Worm (Caenorhabditis elegans): ENCODE results near the gene Y55F3BR.10.

The Y55F3BR.10 gene

DNA sequence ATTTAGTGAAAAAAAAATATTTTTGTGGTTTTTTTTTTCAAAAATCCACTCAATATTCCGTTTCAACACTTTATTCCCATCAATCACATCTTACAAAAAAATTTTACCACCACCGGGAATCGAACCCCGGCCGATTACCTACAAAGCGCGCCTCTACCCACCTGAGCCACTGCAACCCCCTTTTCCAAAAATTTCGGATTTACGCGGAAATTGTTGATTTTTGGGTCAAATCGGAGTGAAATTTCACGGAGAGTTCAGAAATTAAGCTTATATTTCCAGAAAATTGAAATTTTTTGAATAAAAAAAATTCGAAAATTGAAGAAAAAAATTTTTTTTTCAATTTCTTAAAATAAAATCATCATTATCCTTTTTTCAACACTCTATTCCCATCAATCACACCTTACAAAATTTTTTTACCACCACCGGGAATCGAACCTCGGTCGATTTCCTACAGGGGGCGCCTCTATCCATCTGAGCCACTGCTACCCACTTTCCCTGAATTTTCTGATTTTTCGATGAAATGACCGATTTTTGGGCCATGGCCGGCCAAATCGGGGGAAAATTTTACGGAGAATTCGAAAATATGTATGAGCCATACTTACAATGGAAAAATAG, 41.0 kb downstream of the Y55F3BR.10 start:
- TF ChIP-seq pes-1 (GFP tag; IDR thresholded peaks at IDR 0.05) (no peak), scrt-1 (GFP tag; IDR thresholded peaks at IDR 0.05) (no peak), hnd-1 (tag; optimal IDR thresholded peaks at IDR 0.05) (no peak), tra-4 (tag; optimal IDR thresholded peaks at IDR 0.05) (no peak), aly-1 (tag; optimal IDR thresholded peaks at IDR 0.05) (no peak), F13C5.2 (tag; optimal IDR thresholded peaks at IDR 0.05) (no peak), tbx-11 (GFP tag; IDR thresholded peaks at IDR 0.05) (no peak), hmbx-1 (tag; optimal IDR thresholded peaks at IDR 0.05) (no peak), ceh-13 (GFP tag; optimal IDR thresholded peaks at IDR 0.05) (no peak), ama-1 (optimal IDR thresholded peaks at IDR 0.05) (no peak), flt-1 (GFP tag; IDR thresholded peaks at IDR 0.05) (no peak), sea-1 (GFP tag; conservative IDR thresholded peaks at IDR 0.05) (no peak), B0310.2 (tag; optimal IDR thresholded peaks at IDR 0.05) (no peak), hmg-4 (GFP tag; optimal IDR thresholded peaks at IDR 0.05) (no peak)

DNA sequence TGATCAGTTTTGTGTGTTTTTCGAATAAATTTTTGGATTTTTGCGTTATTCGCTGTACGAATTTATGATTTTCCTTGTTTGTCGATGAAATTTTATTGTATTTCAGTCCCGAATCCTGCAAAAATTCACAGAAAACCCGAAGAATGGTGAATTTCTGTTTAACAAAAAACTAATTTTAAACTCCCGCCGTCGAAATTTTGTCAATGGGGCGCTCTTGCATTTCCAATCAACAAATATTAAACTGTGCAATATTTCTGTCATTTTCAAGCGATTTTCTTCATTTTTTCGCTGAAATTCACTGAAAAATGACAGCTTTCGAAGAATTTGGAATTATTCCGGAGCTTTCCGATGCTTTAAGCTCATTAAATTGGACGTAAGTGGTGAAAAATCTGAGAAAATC, 42.4 kb downstream of the Y55F3BR.10 start, which contains the start of gene Y55F3BR.1:
Y55F3BR.1 (plus strand) TSS at position 115 of the 400 bp plus-strand sequence.
- TF ChIP-seq ama-1 (optimal IDR thresholded peaks at IDR 0.05), result no peak

DNA sequence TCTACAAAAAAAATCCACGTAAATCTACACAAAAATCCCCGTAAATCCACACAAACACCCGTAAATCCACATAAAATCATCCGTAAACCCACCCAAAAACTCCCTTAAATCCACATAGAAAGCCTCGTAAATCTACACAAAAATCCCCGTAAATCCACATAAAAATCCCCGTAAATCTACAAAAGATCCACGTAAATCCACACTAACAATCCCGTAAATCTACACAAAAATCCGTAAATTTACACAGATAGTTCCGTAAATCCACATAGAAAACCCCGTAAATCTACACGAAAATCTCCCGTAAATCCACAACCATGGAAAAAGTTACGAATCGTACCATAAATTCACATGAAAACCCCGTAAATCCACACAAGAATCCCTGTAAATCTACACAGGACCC, 46.4 kb downstream of the Y55F3BR.10 start:
- no peak for TF ChIP-seq hmbx-1 (tag; optimal IDR thresholded peaks at IDR 0.05)
- no peak for TF ChIP-seq ets-7 (tag; optimal IDR thresholded peaks at IDR 0.05)
- no peak for TF ChIP-seq F13C5.2 (tag; optimal IDR thresholded peaks at IDR 0.05)
- TF ChIP-seq ceh-36 (tag; optimal IDR thresholded peaks at IDR 0.05), result no peak
- TF ChIP-seq scrt-1 (GFP tag; IDR thresholded peaks at IDR 0.05), result no peak
- TF ChIP-seq aly-1 (tag; optimal IDR thresholded peaks at IDR 0.05), result no peak
- TF ChIP-seq hnd-1 (tag; optimal IDR thresholded peaks at IDR 0.05), result no peak
- TF ChIP-seq flt-1 (GFP tag; IDR thresholded peaks at IDR 0.05), result no peak
- no peak for TF ChIP-seq hmg-4 (GFP tag; optimal IDR thresholded peaks at IDR 0.05)
- no peak for TF ChIP-seq pes-1 (GFP tag; IDR thresholded peaks at IDR 0.05)
- no peak for TF ChIP-seq tbx-37 (GFP tag; conservative IDR thresholded peaks at IDR 0.05)
- TF ChIP-seq tra-4 (tag; optimal IDR thresholded peaks at IDR 0.05), result no peak
- no peak for TF ChIP-seq tbx-11 (GFP tag; IDR thresholded peaks at IDR 0.05)
- TF ChIP-seq ceh-13 (GFP tag; optimal IDR thresholded peaks at IDR 0.05), result no peak
- TF ChIP-seq B0310.2 (tag; optimal IDR thresholded peaks at IDR 0.05), result no peak
- TF ChIP-seq sea-1 (GFP tag; conservative IDR thresholded peaks at IDR 0.05), result no peak
- TF ChIP-seq ama-1 (optimal IDR thresholded peaks at IDR 0.05), result no peak

Data from whole organism, early embryonic.